Worm (Caenorhabditis elegans): ENCODE data around the gene trap-3.

Gene trap-3

ce11 chrIV:2388949-2389495 lies at the start of gene trap-3:
Gene trap-3 (plus strand): TSS chrIV:2389445.
- TF ChIP-seq nhr-102 (tag; optimal IDR thresholded peaks at IDR 0.05) (peak; percentile 96), lir-3 (tag; optimal IDR thresholded peaks at IDR 0.05) (peak; percentile 57), ZK337.2 (GFP tag; IDR thresholded peaks at IDR 0.05) (0 out of 2 replicates have a peak, but pooled peaks have one; percentile 24), daf-19 (GFP tag; conservative IDR thresholded peaks at IDR 0.05) (0 out of 2 replicates have a peak, but pooled peaks have one; percentile 53), dmd-6 (GFP tag; IDR thresholded peaks at IDR 0.05) (peak; percentile 97), lsy-2 (tag; optimal IDR thresholded peaks at IDR 0.05) (peak; percentile 91 to 97), snpc-1.2 (GFP tag; IDR thresholded peaks at IDR 0.05) (peak; percentile 73), mep-1 (tag; optimal IDR thresholded peaks at IDR 0.05) (peak; percentile 98), hif-1 (tag; optimal IDR thresholded peaks at IDR 0.05) (peak; percentile 80 to 90), attf-4 (tag; optimal IDR thresholded peaks at IDR 0.05) (no peak), ceh-62 (tag; optimal IDR thresholded peaks at IDR 0.05) (no peak), F44E2.7 (GFP tag; IDR thresholded peaks at IDR 0.05) (no peak), spr-3 (GFP tag; optimal IDR thresholded peaks at IDR 0.05) (peak; percentile 90), ctbp-1 (GFP tag; IDR thresholded peaks at IDR 0.05) (peak; percentile 94), nhr-48 (tag; optimal IDR thresholded peaks at IDR 0.05) (peak; percentile 93), nhr-28 (tag; optimal IDR thresholded peaks at IDR 0.05) (peak; percentile 92), fkh-10 (GFP tag; optimal IDR thresholded peaks at IDR 0.05) (peak; percentile 78), set-16 (GFP tag; IDR thresholded peaks at IDR 0.05) (peak; percentile 82), lin-29 (GFP tag; IDR thresholded peaks at IDR 0.05) (peak; percentile 90), egl-43 (GFP tag; IDR thresholded peaks at IDR 0.05) (peak; percentile 92), nhr-11 (tag; optimal IDR thresholded peaks at IDR 0.05) (peak; percentile 93), lin-1 (GFP tag; IDR thresholded peaks at IDR 0.05) (peak; percentile 94), T26A8.4 (GFP tag; IDR thresholded peaks at IDR 0.05) (peak; percentile 97), cey-2 (tag; optimal IDR thresholded peaks at IDR 0.05; ENCODE audit: borderline replicate concordance, insufficient read depth) (no peak), hmg-1.1 (GFP tag; IDR thresholded peaks at IDR 0.05) (peak; percentile 98), mxl-2 (GFP tag; conservative IDR thresholded peaks at IDR 0.05) (peak; percentile 79), madf-5 (GFP tag; IDR thresholded peaks at IDR 0.05) (0 out of 4 replicates have a peak, but pooled peaks of 1 of the 2 experiments have one; percentile 28), mdt-29 (GFP tag; IDR thresholded peaks at IDR 0.05) (peak; percentile 93), F26F4.8 (GFP tag; conservative IDR thresholded peaks at IDR 0.05) (no peak), F49E8.2 (tag; optimal IDR thresholded peaks at IDR 0.05; ENCODE audit: borderline replicate concordance) (peak; percentile 86), dve-1 (tag; optimal IDR thresholded peaks at IDR 0.05; ENCODE audit: insufficient read depth) (peak; percentile 98), Y75B8A.6 (GFP tag; IDR thresholded peaks at IDR 0.05) (0 out of 2 replicates have a peak, but pooled peaks have one; percentile 33), D1046.2 (GFP tag; IDR thresholded peaks at IDR 0.05) (peak; percentile 95), mes-2 (tag; optimal IDR thresholded peaks at IDR 0.05; ENCODE audit: poor library complexity, severe bottlenecking) (peak; percentile 91), nhr-10 (tag; optimal IDR thresholded peaks at IDR 0.05) (peak; percentile 71), ceh-20 (GFP tag; IDR thresholded peaks at IDR 0.05) (peak; percentile 95), ceh-32 (tag; optimal IDR thresholded peaks at IDR 0.05; ENCODE audit: poor library complexity) (peak; percentile 50), ztf-11 (tag; optimal IDR thresholded peaks at IDR 0.05) (no peak), daf-8 (GFP tag; IDR thresholded peaks at IDR 0.05) (peak; percentile 64; the same call in 1 of the 2 replicates), lin-39 (tag; optimal IDR thresholded peaks at IDR 0.05) (no peak), spr-1 (tag; optimal IDR thresholded peaks at IDR 0.05) (peak; percentile 95), zip-2 (tag; optimal IDR thresholded peaks at IDR 0.05) (peak; percentile 85), dmd-8 (GFP tag; IDR thresholded peaks at IDR 0.05) (peak; percentile 60; the same call in 1 of the 2 replicates), ceh-28 (tag; optimal IDR thresholded peaks at IDR 0.05) (no peak), saeg-2 (GFP tag; IDR thresholded peaks at IDR 0.05) (peak; percentile 86), nhr-42 (GFP tag; IDR thresholded peaks at IDR 0.05) (peak; percentile 93), mdl-1 (tag; optimal IDR thresholded peaks at IDR 0.05) (peak in 1 of 2 experiments; percentile 85), Y48G9A.11 (GFP tag; IDR thresholded peaks at IDR 0.05) (peak; percentile 87), vab-7 (GFP tag; IDR thresholded peaks at IDR 0.05) (peak; percentile 75)
